Fruit fly (Drosophila melanogaster): Measurements from ENCODE around the gene TBC1D23.

DNA sequence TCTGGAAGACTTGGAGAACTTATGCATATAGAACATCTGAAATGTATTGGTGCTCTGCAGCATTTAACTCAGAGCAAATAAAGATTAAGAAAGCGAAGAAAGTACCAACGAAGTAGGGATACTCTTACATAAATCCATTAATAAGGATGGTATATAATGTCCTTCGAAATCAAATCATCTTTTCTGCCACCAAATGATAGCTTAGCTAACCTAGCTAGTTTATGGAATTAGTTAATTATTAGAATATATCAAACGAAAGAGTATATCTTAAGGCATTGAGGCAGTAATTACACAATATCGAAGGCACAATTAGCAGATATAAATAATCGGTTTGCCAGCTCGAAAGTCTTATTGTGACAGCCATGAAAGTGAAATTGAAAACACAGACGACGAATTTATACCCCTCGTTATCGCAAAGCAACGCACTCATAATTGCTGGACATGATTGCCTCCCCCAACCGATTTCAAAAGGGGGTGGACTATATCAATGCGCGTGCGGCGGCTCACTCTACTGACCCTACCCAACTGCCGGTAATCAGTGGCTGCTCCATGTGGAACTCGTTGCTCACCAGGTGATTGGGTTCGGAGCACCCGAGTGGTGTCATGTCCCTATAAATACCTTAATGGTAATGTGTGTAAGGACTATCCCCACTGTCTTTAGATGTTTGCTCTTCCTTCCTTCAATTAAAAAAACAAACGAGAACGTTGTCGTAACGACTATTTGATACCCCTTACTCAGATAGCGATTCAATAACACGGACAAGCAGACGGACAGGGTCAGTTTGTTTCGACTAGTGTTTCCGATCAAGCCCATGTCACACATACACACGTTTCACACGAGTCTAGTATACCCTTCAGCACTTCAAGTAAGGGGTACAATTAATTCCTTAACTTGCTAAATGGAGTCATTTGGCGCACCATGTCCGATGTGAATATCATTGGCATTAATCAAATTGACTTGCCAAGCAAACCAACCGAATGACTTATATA lies 15.6 kb downstream of the TBC1D23 start:
- TF ChIP-seq Sin3A (optimal IDR thresholded peaks at IDR 0.05) (no peak), psq (optimal IDR thresholded peaks at IDR 0.05) (no peak), insv (optimal IDR thresholded peaks at IDR 0.05) (no peak), Myc (optimal IDR thresholded peaks at IDR 0.05) (no peak), ttk (optimal IDR thresholded peaks at IDR 0.05) (no peak), h (optimal IDR thresholded peaks at IDR 0.05) (no peak)
